Worm (Caenorhabditis elegans): ENCODE measurements around the gene nstp-6.

nstp-6 gene

DNA sequence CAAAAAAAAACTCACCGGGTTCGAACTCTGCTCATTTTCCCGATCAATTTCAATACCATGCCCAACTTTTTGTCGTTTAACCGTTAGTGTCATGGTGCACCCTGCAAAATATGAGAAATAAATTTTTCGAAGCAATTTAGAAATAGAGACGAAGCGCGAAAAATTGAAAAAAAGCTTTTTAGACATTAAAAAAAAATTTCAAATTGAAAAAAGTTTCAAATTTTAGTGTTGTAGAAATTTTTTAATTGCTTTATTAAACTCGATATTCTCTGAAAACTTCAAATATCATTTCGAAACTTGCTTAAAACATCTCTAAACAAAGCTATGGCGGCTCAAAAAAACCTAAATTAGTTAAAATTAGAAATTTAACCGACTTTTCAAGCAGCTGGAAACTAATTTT is at the start of gene nstp-6:
Gene nstp-6, minus strand, starts transcription at position 101 of the 400 bp plus-strand sequence.
- no peak for TF ChIP-seq ztf-22 (GFP tag; optimal IDR thresholded peaks at IDR 0.05)
- no peak for TF ChIP-seq cebp-1 (GFP tag; IDR thresholded peaks at IDR 0.05)
- TF ChIP-seq cebp-1 (tag; optimal IDR thresholded peaks at IDR 0.05), result no peak
- no peak for TF ChIP-seq F57A8.1 (GFP tag; optimal IDR thresholded peaks at IDR 0.05)
- TF ChIP-seq B0035.1 (tag; optimal IDR thresholded peaks at IDR 0.05), result no peak
- no peak for TF ChIP-seq ama-1 (optimal IDR thresholded peaks at IDR 0.05)
- TF ChIP-seq ama-1 (GFP tag; optimal IDR thresholded peaks at IDR 0.05), result no peak

- TF ChIP-seq B0019.2 (GFP tag; conservative IDR thresholded peaks at IDR 0.05) (no peak), lir-1 (GFP tag; conservative IDR thresholded peaks at IDR 0.05) (no peak), ccch-3 (GFP tag; optimal IDR thresholded peaks at IDR 0.05) (no peak), ztf-26 (tag; optimal IDR thresholded peaks at IDR 0.05) (no peak), ztf-6 (GFP tag; IDR thresholded peaks at IDR 0.05) (no peak)
Measured at ce11 chrIV:3593513-3593912, 46.1 kb upstream of the nstp-6 start, which contains the start of gene taf-2. TSS of gene taf-2 (minus strand) at chrIV:3593613.

- no peak for TF ChIP-seq let-526 (GFP tag; IDR thresholded peaks at IDR 0.05)
- TF ChIP-seq zfh-2 (GFP tag; conservative IDR thresholded peaks at IDR 0.05), result peak; percentile 70
- TF ChIP-seq nhr-80 (tag; optimal IDR thresholded peaks at IDR 0.05), result no peak
- TF ChIP-seq egl-44 (GFP tag; IDR thresholded peaks at IDR 0.05), result no peak
Measured at ce11 chrIV:3590821-3591220, 43.4 kb upstream of the nstp-6 start.

- TF ChIP-seq dox-1 (GFP tag; IDR thresholded peaks at IDR 0.05), result 0 out of 2 replicates have a peak, but pooled peaks have one; percentile 9
Measured at ce11 chrIV:3582806-3583205, 35.4 kb upstream of the nstp-6 start, which contains the start of gene blos-7. TSS of gene blos-7 (minus strand) at chrIV:3582906.

ce11 chrIV:3579477-3579975 is 32.1 kb upstream of the nstp-6 start, which contains the start of gene Y37E11B.1:
TSS of gene Y37E11B.1 (plus strand) at chrIV:3579621.
- TF ChIP-seq ceh-91 (GFP tag; IDR thresholded peaks at IDR 0.05) (no peak), mcd-1 (GFP tag; IDR thresholded peaks at IDR 0.05) (peak; percentile 56)

DNA sequence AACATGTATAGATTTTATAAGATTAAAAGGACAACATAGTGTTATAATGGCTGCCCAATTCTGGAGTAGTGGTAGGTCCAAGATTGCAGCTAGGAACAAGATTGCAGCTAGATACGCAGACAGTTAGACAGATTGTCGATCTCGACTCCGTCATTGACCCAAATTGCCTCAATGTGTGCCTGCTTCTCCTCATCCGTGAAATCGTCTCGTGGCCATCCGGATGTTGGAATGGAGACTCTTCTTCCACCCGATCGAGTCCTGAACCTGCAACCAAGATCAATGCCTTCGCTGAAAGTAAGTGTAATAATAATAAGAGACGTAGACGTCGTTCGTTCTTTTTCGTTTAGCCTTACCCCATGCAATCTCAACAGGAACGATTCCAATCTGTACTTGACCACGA is 31.3 kb upstream of the nstp-6 start:
- TF ChIP-seq ceh-27 (GFP tag; optimal IDR thresholded peaks at IDR 0.05), result no peak
- TF ChIP-seq K12H6.12 (tag; optimal IDR thresholded peaks at IDR 0.05), result no peak
- no peak for TF ChIP-seq ama-1 (optimal IDR thresholded peaks at IDR 0.05)
- TF ChIP-seq ama-1 (GFP tag; optimal IDR thresholded peaks at IDR 0.05), result no peak
- TF ChIP-seq hmg-1.2 (GFP tag; IDR thresholded peaks at IDR 0.05), result peak; percentile 43; the same call in 1 of the 2 replicates
- TF ChIP-seq F55B11.4 (tag; optimal IDR thresholded peaks at IDR 0.05; ENCODE audit: borderline replicate concordance, insufficient read depth), result no peak

DNA sequence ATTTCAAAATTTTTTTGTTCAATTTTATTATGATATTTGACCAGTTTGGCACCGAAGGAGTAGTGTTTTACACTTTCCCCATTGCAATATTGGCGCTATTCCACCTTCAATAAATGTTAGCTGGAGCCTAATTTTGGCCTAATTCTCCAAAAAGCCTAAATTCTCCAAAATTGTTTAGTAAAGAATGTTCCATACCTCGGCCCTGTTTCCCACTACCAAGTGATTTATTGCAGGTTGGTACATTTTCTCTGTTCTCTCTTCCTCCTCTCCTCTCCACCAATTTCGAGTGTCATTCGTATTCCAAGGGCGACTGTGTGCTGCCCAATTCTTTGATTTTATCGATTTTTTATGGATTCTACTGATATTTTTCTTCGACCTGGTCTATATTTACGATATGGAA is 30.8 kb upstream of the nstp-6 start, which contains the start of gene Y37E11B.2:
Gene Y37E11B.2, plus strand, starts transcription at position 301 of the 400 bp plus-strand sequence.
- TF ChIP-seq F52B5.7 (tag; optimal IDR thresholded peaks at IDR 0.05) (no peak), aptf-3 (GFP tag; IDR thresholded peaks at IDR 0.05) (no peak), lag-1 (GFP tag; IDR thresholded peaks at IDR 0.05) (no peak), repo-1 (tag; optimal IDR thresholded peaks at IDR 0.05) (no peak), ets-4 (GFP tag; optimal IDR thresholded peaks at IDR 0.05) (no peak)

Measured in whole organism, young adult.